Fruit fly (Drosophila melanogaster): ENCODE data around the gene Gk1.

DNA sequence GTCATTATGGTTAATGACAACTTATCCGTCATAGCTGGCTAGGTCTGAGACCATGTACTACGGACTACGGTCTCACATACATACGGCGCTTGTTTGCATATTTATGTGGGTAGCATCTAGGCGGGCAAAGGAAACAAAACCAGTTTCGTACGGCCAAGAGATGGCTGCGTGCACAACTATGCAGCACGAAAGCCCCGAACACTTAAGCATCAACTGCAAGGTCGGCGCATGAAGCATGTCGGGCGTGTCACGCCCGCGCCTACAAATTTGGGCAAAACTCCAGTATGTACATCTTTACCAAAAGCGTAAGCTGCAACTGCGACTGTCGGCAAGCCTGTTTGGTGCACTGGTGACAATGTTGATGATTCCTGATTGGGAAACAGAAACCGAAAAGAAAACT is 27.7 kb downstream of the Gk1 start:
- no peak for TF ChIP-seq CTCF (optimal IDR thresholded peaks at IDR 0.05)
- TF ChIP-seq CG8478 (optimal IDR thresholded peaks at IDR 0.05): no peak

All from S2 (cell line).